Fruit fly (Drosophila melanogaster): ENCODE measurements around the gene CG34345.

Gene CG34345

DNA sequence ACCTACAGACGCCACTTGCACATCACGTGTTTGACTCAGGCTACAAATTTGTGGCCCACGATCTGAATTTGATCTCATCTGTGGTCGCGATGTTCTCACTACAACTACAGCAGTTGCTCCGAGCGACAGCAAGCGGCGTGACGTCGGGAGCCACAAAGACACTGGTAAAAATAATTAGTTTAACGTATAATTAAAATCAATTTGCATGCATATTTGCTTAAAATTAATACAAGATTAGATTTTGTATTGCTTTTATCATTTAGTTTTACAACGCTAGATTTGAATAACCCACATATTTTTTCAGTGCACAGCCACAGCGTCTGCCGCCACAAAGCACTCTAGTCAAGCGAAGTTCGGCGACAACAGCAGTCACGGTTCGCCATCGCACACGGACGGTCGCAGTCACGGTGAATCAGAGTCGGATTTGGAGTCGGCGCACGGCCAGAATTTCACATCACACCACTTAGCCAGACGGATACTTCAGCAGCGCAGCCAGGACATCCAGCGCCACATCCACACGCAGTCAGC lies 10.4 kb upstream of the CG34345 start (continued):
- TF ChIP-seq bcd (GFP tag; optimal IDR thresholded peaks at IDR 0.05), result peak; percentile 100
- TF ChIP-seq NfI (GFP tag; optimal IDR thresholded peaks at IDR 0.05), result peak; percentile 100
- peak; percentile 64; the same call in 1 of the 2 replicates for TF ChIP-seq bbx (GFP tag; IDR thresholded peaks at IDR 0.05; ENCODE audit: partially characterized antibody)
- peak; percentile 100 for TF ChIP-seq Ets65A (GFP tag)
- TF ChIP-seq sim (GFP tag; IDR thresholded peaks at IDR 0.05), result peak; percentile 100
- TF ChIP-seq CG3847 (GFP tag; IDR thresholded peaks at IDR 0.05), result peak; percentile 100
- TF ChIP-seq CG14965 (GFP tag; optimal IDR thresholded peaks at IDR 0.05; ENCODE audit: borderline replicate concordance), result peak; percentile 95
- TF ChIP-seq CG14710 (tag; optimal IDR thresholded peaks at IDR 0.05), result peak; percentile 99
- TF ChIP-seq cas (GFP tag; IDR thresholded peaks at IDR 0.05), result peak; percentile 100
- peak; percentile 95 for TF ChIP-seq pros (GFP tag; optimal IDR thresholded peaks at IDR 0.05)
- TF ChIP-seq slp2 (GFP tag; optimal IDR thresholded peaks at IDR 0.05), result peak; percentile 100
- TF ChIP-seq Sox102F (GFP tag; optimal IDR thresholded peaks at IDR 0.05), result peak; percentile 100
- peak; percentile 100 for TF ChIP-seq CG11085 (GFP tag; IDR thresholded peaks at IDR 0.05)
- peak; percentile 100 for TF ChIP-seq Nf-YA (GFP tag; IDR thresholded peaks at IDR 0.05)
- TF ChIP-seq D (optimal IDR thresholded peaks at IDR 0.05), result no peak
- TF ChIP-seq D (GFP tag; optimal IDR thresholded peaks at IDR 0.05), result peak; percentile 100
- peak; percentile 100 for TF ChIP-seq CG12104 (GFP tag; optimal IDR thresholded peaks at IDR 0.05)
- TF ChIP-seq repo (GFP tag; optimal IDR thresholded peaks at IDR 0.05), result peak; percentile 100
- TF ChIP-seq CG16863 (GFP tag; optimal IDR thresholded peaks at IDR 0.05), result peak; percentile 100
- TF ChIP-seq CG15696 (tag; optimal IDR thresholded peaks at IDR 0.05), result peak; percentile 100
- TF ChIP-seq unc-4 (GFP tag; IDR thresholded peaks at IDR 0.05; ENCODE audit: partially characterized antibody), result 0 out of 2 replicates have a peak, but pooled peaks have one; percentile 33
- peak; percentile 99 for TF ChIP-seq CG3407 (GFP tag; optimal IDR thresholded peaks at IDR 0.05)
- TF ChIP-seq Oaz (GFP tag; IDR thresholded peaks at IDR 0.05), result peak; percentile 100
- TF ChIP-seq Eip74EF (GFP tag; optimal IDR thresholded peaks at IDR 0.05), result peak in 1 of 2 experiments; percentile 100
- peak; percentile 100 for TF ChIP-seq CG15011 (GFP tag; optimal IDR thresholded peaks at IDR 0.05)
- peak; percentile 100 for TF ChIP-seq CG9609 (GFP tag; optimal IDR thresholded peaks at IDR 0.05)
- TF ChIP-seq rib (GFP tag; IDR thresholded peaks at IDR 0.05), result peak; percentile 100
- TF ChIP-seq CG1529 (GFP tag; optimal IDR thresholded peaks at IDR 0.05), result peak; percentile 100
- peak; percentile 92 for TF ChIP-seq Sry-δ (GFP tag; optimal IDR thresholded peaks at IDR 0.05)
- TF ChIP-seq CG4282 (GFP tag; optimal IDR thresholded peaks at IDR 0.05), result peak; percentile 100
- TF ChIP-seq jigr1 (GFP tag; IDR thresholded peaks at IDR 0.05), result peak; percentile 100
- peak; percentile 98 for TF ChIP-seq Bdp1 (GFP tag; optimal IDR thresholded peaks at IDR 0.05)
- peak; percentile 86 for TF ChIP-seq CTCF (GFP tag; optimal IDR thresholded peaks at IDR 0.05)
- peak; percentile 100 for TF ChIP-seq CG13296 (GFP tag; optimal IDR thresholded peaks at IDR 0.05)
- TF ChIP-seq CG4404 (GFP tag; IDR thresholded peaks at IDR 0.05), result peak; percentile 100
- peak; percentile 100 for TF ChIP-seq onecut (GFP tag; IDR thresholded peaks at IDR 0.05)
- TF ChIP-seq Meics (GFP tag; optimal IDR thresholded peaks at IDR 0.05), result peak; percentile 100
- peak; percentile 100 for TF ChIP-seq CG4820 (GFP tag; optimal IDR thresholded peaks at IDR 0.05)
- peak; percentile 100 for TF ChIP-seq Hand (GFP tag; optimal IDR thresholded peaks at IDR 0.05)
- TF ChIP-seq CG34376 (GFP tag; optimal IDR thresholded peaks at IDR 0.05), result peak; percentile 100
- TF ChIP-seq oc (tag; optimal IDR thresholded peaks at IDR 0.05), result peak; percentile 100
- peak; percentile 100 for TF ChIP-seq dysf (GFP tag; IDR thresholded peaks at IDR 0.05)
- TF ChIP-seq ewg (GFP tag; optimal IDR thresholded peaks at IDR 0.05), result peak; percentile 100
- peak; percentile 100 for TF ChIP-seq pnt (GFP tag; optimal IDR thresholded peaks at IDR 0.05)
- peak; percentile 100 for TF ChIP-seq Side (GFP tag; optimal IDR thresholded peaks at IDR 0.05)
- TF ChIP-seq HmgZ (tag; optimal IDR thresholded peaks at IDR 0.05), result peak; percentile 100
- peak; percentile 100 for TF ChIP-seq CG6689 (GFP tag; IDR thresholded peaks at IDR 0.05)
- TF ChIP-seq CG32532 (GFP tag; IDR thresholded peaks at IDR 0.05), result peak; percentile 100
- peak; percentile 100 for TF ChIP-seq Ravus (GFP tag; IDR thresholded peaks at IDR 0.05)
- TF ChIP-seq CG31441 (GFP tag; IDR thresholded peaks at IDR 0.05), result peak; percentile 100
- peak; percentile 100 for TF ChIP-seq al (GFP tag; IDR thresholded peaks at IDR 0.05)

Data from whole organism, embryonic.